Fruit fly (Drosophila melanogaster) whole organism, embryonic: ENCODE data around the gene Cnot4.
A peak's percentile ranks its signal among the peaks of the same experiment; 100 is the strongest.

Source experiments
- Adf1 ChIP-seq: fragments of 200-800 bp; sonication (Bioruptor generic); IDR thresholded peaks from 2 replicates; pipeline ENCODE4 v1.3.6; 2022; ENCODE audit warnings: missing biosample characterization, missing genetic modification characterization
- Atf3 ChIP-seq: fragments of 200-800 bp; sonication (Bioruptor generic); optimal IDR thresholded peaks from 3 replicates; lab custom pipeline; 2016; ENCODE audit warnings: missing biosample characterization, missing genetic modification characterization
- Blimp-1 ChIP-seq: fragments of 200-800 bp; sonication (Bioruptor generic); optimal IDR thresholded peaks from 3 replicates; lab custom pipeline; 2018; ENCODE audit warnings: missing biosample characterization, missing genetic modification characterization, mild to moderate bottlenecking, moderate library complexity, missing genetic modification reagents
- CG10267 ChIP-seq: fragments of 200-800 bp; sonication (Bioruptor generic); optimal IDR thresholded peaks from 2 replicates; lab custom pipeline; 2018; ENCODE audit warnings: missing biosample characterization, mild to moderate bottlenecking, missing genetic modification characterization, moderate library complexity
- CG10979 ChIP-seq: fragments of 200-800 bp; sonication (Bioruptor generic); optimal IDR thresholded peaks from 2 replicates; lab custom pipeline; 2018; ENCODE audit warnings: missing biosample characterization, mild to moderate bottlenecking, missing genetic modification characterization, moderate library complexity
- CG11247 ChIP-seq: fragments of 200-800 bp; sonication (Bioruptor generic); IDR thresholded peaks from 2 replicates; pipeline ENCODE4 v1.3.6; 2022; ENCODE audit warnings: missing biosample characterization, missing genetic modification characterization
- CG13424 ChIP-seq: fragments of 200-800 bp; sonication (Bioruptor generic); optimal IDR thresholded peaks from 2 replicates; lab custom pipeline; 2019; ENCODE audit warnings: missing biosample characterization, mild to moderate bottlenecking, missing genetic modification characterization, moderate library complexity
- CG14710 ChIP-seq: fragments of 200-800 bp; sonication (Bioruptor generic); optimal IDR thresholded peaks from 3 replicates; lab custom pipeline; 2019; ENCODE audit warnings: missing biosample characterization, mild to moderate bottlenecking, missing genetic modification characterization, moderate library complexity
- CG15696 ChIP-seq: fragments of 200-800 bp; sonication (Bioruptor generic); optimal IDR thresholded peaks from 2 replicates; lab custom pipeline; 2019; ENCODE audit warnings: missing biosample characterization, mild to moderate bottlenecking, missing genetic modification characterization, moderate library complexity
- CG17361 ChIP-seq: fragments of 200-800 bp; sonication (Bioruptor generic); IDR thresholded peaks from 3 replicates; pipeline ENCODE4 v1.3.6; 2022; ENCODE audit warnings: missing biosample characterization, missing genetic modification characterization
- CG17568 ChIP-seq: fragments of 200-800 bp; sonication (Bioruptor generic); optimal IDR thresholded peaks from 2 replicates; lab custom pipeline; 2018; ENCODE audit warnings: missing biosample characterization, mild to moderate bottlenecking, missing genetic modification characterization, moderate library complexity
- CG17829 ChIP-seq: fragments of 200-800 bp; optimal IDR thresholded peaks from 2 replicates; lab custom pipeline; 2019; ENCODE audit warnings: missing biosample characterization, mild to moderate bottlenecking, missing genetic modification characterization, moderate library complexity
- CG18262 ChIP-seq: fragments of 200-800 bp; optimal IDR thresholded peaks from 3 replicates; lab custom pipeline; 2019; ENCODE audit warnings: missing biosample characterization, mild to moderate bottlenecking, missing genetic modification characterization, moderate library complexity
- CG2199 ChIP-seq: fragments of 200-800 bp; sonication (Bioruptor generic); IDR thresholded peaks from 3 replicates; pipeline ENCODE4 v1.3.6; 2022; ENCODE audit warnings: missing biosample characterization, missing genetic modification characterization
- CG2202 ChIP-seq: fragments of 200-800 bp; sonication (Bioruptor generic); optimal IDR thresholded peaks from 2 replicates; lab custom pipeline; 2018; ENCODE audit warnings: missing biosample characterization, mild to moderate bottlenecking, missing genetic modification characterization
- CG2875 ChIP-seq: fragments of 200-800 bp; sonication (Bioruptor generic); optimal IDR thresholded peaks from 2 replicates; lab custom pipeline; 2017; ENCODE audit warnings: missing biosample characterization, mild to moderate bottlenecking, missing genetic modification characterization, missing genetic modification reagents
- CG3163 ChIP-seq: fragments of 200-800 bp; sonication (Bioruptor generic); optimal IDR thresholded peaks from 3 replicates; lab custom pipeline; 2016; ENCODE audit warnings: missing biosample characterization, missing genetic modification characterization
- CG34224 ChIP-seq: fragments of 200-800 bp; sonication (Bioruptor generic); IDR thresholded peaks from 3 replicates; pipeline ENCODE4 v1.3.6; 2022; ENCODE audit warnings: missing biosample characterization, missing genetic modification characterization; ENCODE audit not compliant: partially characterized antibody
- CG42726 ChIP-seq: fragments of 200-800 bp; sonication (Bioruptor generic); IDR thresholded peaks from 2 replicates; pipeline ENCODE4 v1.3.6; 2022; ENCODE audit warnings: missing biosample characterization, missing genetic modification characterization; ENCODE audit not compliant: partially characterized antibody
- CG4707 ChIP-seq: fragments of 200-800 bp; sonication (Bioruptor generic); optimal IDR thresholded peaks from 2 replicates; lab custom pipeline; 2018; ENCODE audit warnings: missing biosample characterization, mild to moderate bottlenecking, missing genetic modification characterization, moderate library complexity
- CG7357 ChIP-seq: fragments of 200-800 bp; sonication (Bioruptor generic); IDR thresholded peaks from 3 replicates; pipeline ENCODE4 v1.3.6; 2022; ENCODE audit warnings: missing biosample characterization, missing genetic modification characterization
- CG8944 ChIP-seq: fragments of 200-800 bp; sonication (Bioruptor generic); optimal IDR thresholded peaks from 3 replicates; lab custom pipeline; 2016; ENCODE audit warnings: missing biosample characterization, missing genetic modification characterization
- D ChIP-seq, 2 experiments: fragments of 200-800 bp in 1 of 2; fragments of >200 bp in 1 of 2; sonication (Bioruptor generic) in 1 of 2; optimal IDR thresholded peaks; 2 replicates in 1 of 2; 3 replicates in 1 of 2; lab custom pipeline; 2017; ENCODE audit warnings: mild to moderate bottlenecking in 1 of 2, missing biosample characterization in 1 of 2, missing genetic modification characterization in 1 of 2, missing genetic modification reagents in 1 of 2
- Lhr ChIP-seq: fragments of 200-800 bp; sonication (Bioruptor generic); optimal IDR thresholded peaks from 3 replicates; lab custom pipeline; 2017; ENCODE audit warnings: mild to moderate bottlenecking, missing biosample characterization, missing genetic modification reagents, missing genetic modification characterization
- Med ChIP-seq: fragments of 200-800 bp; sonication (Bioruptor generic); peaks from one replicate; lab custom pipeline; 2016; ENCODE audit warnings: missing biosample characterization, missing genetic modification characterization, mild to moderate bottlenecking, inconsistent platforms, moderate library complexity
- Nf-YB ChIP-seq: fragments of 200-800 bp; sonication (Bioruptor generic); optimal IDR thresholded peaks from 3 replicates; lab custom pipeline; 2019; ENCODE audit warnings: missing biosample characterization, mild to moderate bottlenecking, missing genetic modification characterization, moderate library complexity
- Sox100B ChIP-seq: fragments of 200-800 bp; sonication (Bioruptor generic); optimal IDR thresholded peaks from 3 replicates; lab custom pipeline; 2018; ENCODE audit warnings: missing biosample characterization, mild to moderate bottlenecking, missing genetic modification characterization
- Ssrp ChIP-seq: fragments of 200-800 bp; sonication (Bioruptor generic); optimal IDR thresholded peaks from 2 replicates; lab custom pipeline; 2018; ENCODE audit warnings: missing biosample characterization, mild to moderate bottlenecking, missing genetic modification characterization, moderate library complexity
- ap ChIP-seq: fragments of 200-800 bp; sonication (Bioruptor generic); IDR thresholded peaks from 2 replicates; pipeline ENCODE4 v1.3.6; 2022; ENCODE audit warnings: missing biosample characterization, missing genetic modification characterization
- chif ChIP-seq, 2 experiments: fragments of 200-800 bp; sonication (Bioruptor generic); optimal IDR thresholded peaks; 3 replicates each; lab custom pipeline; 2016; ENCODE audit warnings: missing biosample characterization in 2 of 2, missing genetic modification characterization in 2 of 2
- chn ChIP-seq: fragments of 200-800 bp; sonication (Bioruptor generic); optimal IDR thresholded peaks from 2 replicates; lab custom pipeline; 2016; ENCODE audit warnings: missing biosample characterization, missing genetic modification characterization
- dmrt11E ChIP-seq: fragments of 200-800 bp; sonication (Bioruptor generic); optimal IDR thresholded peaks from 3 replicates; lab custom pipeline; 2018; ENCODE audit warnings: missing biosample characterization, mild to moderate bottlenecking, missing genetic modification characterization, moderate library complexity
- gcm ChIP-seq: fragments of 200-800 bp; sonication (Bioruptor generic); optimal IDR thresholded peaks from 2 replicates; lab custom pipeline; 2019; ENCODE audit warnings: missing biosample characterization, mild to moderate bottlenecking, missing genetic modification characterization, moderate library complexity
- inv ChIP-seq: fragments of 200-800 bp; sonication (Bioruptor generic); IDR thresholded peaks from 2 replicates; pipeline ENCODE4 v1.3.6; 2022; ENCODE audit warnings: missing biosample characterization, missing genetic modification characterization; ENCODE audit not compliant: partially characterized antibody
- kah ChIP-seq: fragments of 200-800 bp; sonication (Bioruptor generic); optimal IDR thresholded peaks from 2 replicates; lab custom pipeline; 2018; ENCODE audit warnings: missing biosample characterization, mild to moderate bottlenecking, missing genetic modification characterization
- lola ChIP-seq, 3 experiments: fragments of >200 bp in 2 of 3; fragments of 200-800 bp in 1 of 3; sonication (Bioruptor generic) in 1 of 3; optimal IDR thresholded peaks; 2 replicates each; lab custom pipeline; 2017 to 2019; ENCODE audit warnings: missing biosample characterization in 3 of 3, missing genetic modification characterization in 3 of 3, mild to moderate bottlenecking in 1 of 3, moderate library complexity in 1 of 3
- mld ChIP-seq: fragments of 200-800 bp; sonication (Bioruptor generic); IDR thresholded peaks from 3 replicates; pipeline ENCODE4 v1.3.6; 2022; ENCODE audit warnings: missing biosample characterization, missing genetic modification characterization; ENCODE audit not compliant: partially characterized antibody
- nerfin-1 ChIP-seq: fragments of 200-800 bp; sonication (Bioruptor generic); optimal IDR thresholded peaks from 3 replicates; lab custom pipeline; 2019; ENCODE audit warnings: missing biosample characterization, mild to moderate bottlenecking, missing genetic modification characterization, moderate library complexity
- pita ChIP-seq: fragments of 200-800 bp; sonication (Bioruptor generic); optimal IDR thresholded peaks from 2 replicates; lab custom pipeline; 2017; ENCODE audit warnings: missing biosample characterization, mild to moderate bottlenecking, missing genetic modification characterization
- pnt ChIP-seq: fragments of 200-800 bp; sonication (Bioruptor generic); optimal IDR thresholded peaks from 3 replicates; lab custom pipeline; 2016; ENCODE audit warnings: missing biosample characterization, missing genetic modification characterization
- tgo ChIP-seq: fragments of 200-800 bp; sonication (Bioruptor generic); IDR thresholded peaks from 3 replicates; pipeline ENCODE4 v1.3.6; 2022; ENCODE audit warnings: missing biosample characterization, missing genetic modification characterization
- tna ChIP-seq: fragments of 200-800 bp; sonication (Bioruptor generic); IDR thresholded peaks from 2 replicates; pipeline ENCODE4 v1.3.6; 2022; ENCODE audit warnings: missing biosample characterization, missing genetic modification characterization; ENCODE audit not compliant: partially characterized antibody
- trem ChIP-seq: fragments of 200-800 bp; optimal IDR thresholded peaks from 3 replicates; lab custom pipeline; 2019; ENCODE audit warnings: missing biosample characterization, mild to moderate bottlenecking, missing genetic modification characterization, moderate library complexity
- unpg ChIP-seq: fragments of 200-800 bp; sonication (Bioruptor generic); optimal IDR thresholded peaks from 3 replicates; lab custom pipeline; 2018; ENCODE audit warnings: missing biosample characterization, mild to moderate bottlenecking, missing genetic modification characterization, moderate library complexity

Gene Cnot4

DNA sequence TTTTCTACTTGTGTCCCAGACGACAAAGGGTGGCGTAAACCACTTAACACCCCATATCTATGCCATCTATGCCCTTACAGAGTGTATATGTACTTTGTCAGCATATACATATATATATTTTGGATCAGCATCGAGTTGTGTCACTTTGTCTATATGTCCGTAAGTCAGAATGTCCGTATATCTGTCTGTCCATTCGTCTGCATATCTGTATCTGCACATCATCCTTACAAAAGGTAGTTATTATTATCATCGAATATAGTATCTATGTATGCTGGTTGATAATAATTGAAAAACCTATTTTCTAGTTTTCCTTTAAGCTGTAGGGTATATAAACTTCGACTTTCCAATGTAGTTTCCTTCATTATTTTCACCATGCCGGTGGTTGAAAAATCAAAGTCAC, 45.4 kb upstream of the Cnot4 start (continued):
- TF ChIP-seq pnt (GFP tag; lab: Kevin White, UChicago) (peak; percentile 2), pita (GFP tag; lab: Kevin White, UChicago) (no peak), CG17361 (GFP tag; lab: Robert Waterston, UW) (peak; percentile 44; the same call in 1 of the 3 replicates), unpg (GFP tag; lab: Kevin White, UChicago) (no peak), CG2202 (tag; lab: Kevin White, UChicago) (peak; percentile 12), CG17568 (no peak), CG34224 (GFP tag; lab: Robert Waterston, UW) (no peak), Adf1 (GFP tag; lab: Robert Waterston, UW) (no peak), CG7357 (0 out of 3 replicates have a peak, but pooled peaks have one; percentile 17), gcm (GFP tag; lab: Kevin White, UChicago) (peak; percentile 32), CG2199 (GFP tag; lab: Robert Waterston, UW) (no peak), CG11247 (GFP tag; lab: Robert Waterston, UW) (no peak), lola (GFP tag; optimal IDR thresholded peaks at IDR 0.05; lab: Kevin White, UChicago) (peak in 1 of 3 experiments; percentile 79), D (optimal IDR thresholded peaks at IDR 0.05; lab: Kevin White, UChicago) (no peak), D (GFP tag; optimal IDR thresholded peaks at IDR 0.05; lab: Kevin White, UChicago) (peak; percentile 20), Sox100B (GFP tag; lab: Kevin White, UChicago) (peak; percentile 6), CG4707 (GFP tag; lab: Kevin White, UChicago) (no peak), trem (tag; lab: Kevin White, UChicago) (no peak), Lhr (peak; percentile 6), tna (GFP tag; lab: Robert Waterston, UW) (no peak), CG8944 (GFP tag; lab: Kevin White, UChicago) (no peak), Ssrp (peak; percentile 61), nerfin-1 (tag; lab: Kevin White, UChicago) (peak; percentile 20), CG18262 (tag; lab: Kevin White, UChicago) (peak; percentile 63), tgo (GFP tag; lab: Robert Waterston, UW) (peak; percentile 36; the same call in 1 of the 3 replicates), inv (GFP tag; lab: Robert Waterston, UW) (no peak), CG10267 (tag; lab: Kevin White, UChicago) (peak; percentile 25), CG15696 (tag; lab: Kevin White, UChicago) (peak; percentile 8), CG3163 (GFP tag; lab: Kevin White, UChicago) (no peak), dmrt11E (tag; lab: Kevin White, UChicago) (peak; percentile 65), Med (GFP tag; lab: Kevin White, UChicago) (peak; percentile 61), kah (GFP tag; lab: Kevin White, UChicago) (no peak), CG14710 (peak; percentile 48), Atf3 (no peak), chn (GFP tag; lab: Kevin White, UChicago) (peak; percentile 3), Blimp-1 (GFP tag; lab: Kevin White, UChicago) (no peak), Nf-YB (GFP tag; lab: Kevin White, UChicago) (peak; percentile 21), CG42726 (GFP tag; lab: Robert Waterston, UW) (no peak), ap (GFP tag; lab: Robert Waterston, UW) (no peak), chif (GFP tag; optimal IDR thresholded peaks at IDR 0.05; lab: Kevin White, UChicago) (peak in 1 of 2 experiments; percentile 2), CG17829 (tag; lab: Kevin White, UChicago) (peak; percentile 36), CG10979 (peak; percentile 58), CG2875 (GFP tag; lab: Kevin White, UChicago) (peak; percentile 18), CG13424 (tag; lab: Kevin White, UChicago) (peak; percentile 30), mld (no peak)
